Fruit fly (Drosophila melanogaster) S2 (cell line): ENCODE data around the gene CG31415.

Experiments used
- CG8478 ChIP-seq: fragments of >200 bp; optimal IDR thresholded peaks from 2 replicates; lab custom pipeline; 2018
- CTCF ChIP-seq, 2 experiments: fragments of >200 bp; optimal IDR thresholded peaks; 2 replicates each; lab custom pipeline; 2018

DNA sequence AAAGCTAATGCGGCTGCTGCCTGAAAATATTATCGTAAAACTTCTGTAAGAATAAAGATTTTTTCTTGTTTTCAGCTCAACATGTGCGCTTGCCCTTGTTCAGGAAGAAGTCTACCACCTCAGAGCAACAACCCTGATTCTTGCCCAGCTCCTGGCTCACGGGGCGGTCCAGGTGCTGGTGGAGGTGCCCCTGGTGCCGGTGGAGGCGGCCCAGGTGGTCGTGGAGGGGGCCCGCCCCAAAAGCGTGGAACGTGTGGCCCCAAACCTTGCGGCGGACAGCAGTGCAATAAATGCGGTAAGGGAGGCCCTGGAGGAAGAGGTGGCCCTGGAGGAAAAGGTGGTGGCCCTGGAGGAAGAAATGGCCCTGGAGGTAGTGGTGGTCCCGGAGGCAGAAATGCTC is 678 bp downstream of the CG31415 start:
- no peak for TF ChIP-seq CTCF (optimal IDR thresholded peaks at IDR 0.05; lab: Kevin White, UChicago)
- TF ChIP-seq CG8478: no peak
